Worm (Caenorhabditis elegans) whole organism, young adult: ENCODE results near the gene hil-7.

Source experiments
- B0019.2 ChIP-seq: fragments of 200-800 bp; sonication (Bioruptor generic); conservative IDR thresholded peaks from 2 replicates; pipeline ENCODE4 v1.3.6; 2022; ENCODE audit warnings: missing genetic modification reagents, missing genetic modification characterization, missing compliant biosample characterization
- B0336.3 ChIP-seq: fragments of 200-800 bp; sonication (Bioruptor generic); IDR thresholded peaks from 2 replicates; pipeline ENCODE4 v1.3.6; 2022; ENCODE audit warnings: missing genetic modification characterization, missing compliant biosample characterization
- C17E4.6 ChIP-seq: fragments of 200-800 bp; sonication (Bioruptor generic); IDR thresholded peaks from 2 replicates; pipeline ENCODE4 v1.3.6; 2022; ENCODE audit warnings: missing genetic modification reagents, missing genetic modification characterization, missing compliant biosample characterization
- F22D6.2 ChIP-seq: sonication (generic microtip); optimal IDR thresholded peaks from 2 replicates; lab custom pipeline; 2016; ENCODE audit warnings: mild to moderate bottlenecking, missing genetic modification characterization, missing compliant biosample characterization
- F23B12.7 ChIP-seq: sonication (generic microtip); optimal IDR thresholded peaks from 2 replicates; lab custom pipeline; 2017; ENCODE audit warnings: missing genetic modification characterization, mild to moderate bottlenecking, missing compliant biosample characterization, antibody characterized with exemption, moderate library complexity; ENCODE audit not compliant: insufficient read depth
- F33H1.4 ChIP-seq: fragments of 200-800 bp; sonication (Bioruptor generic); IDR thresholded peaks from 2 replicates; pipeline ENCODE4 v1.3.6; 2022; ENCODE audit warnings: missing genetic modification reagents, missing genetic modification characterization, missing compliant biosample characterization
- F37B4.10 ChIP-seq: fragments of 200-800 bp; sonication (Bioruptor generic); IDR thresholded peaks from 2 replicates; pipeline ENCODE4 v1.3.6; 2022; ENCODE audit warnings: missing genetic modification characterization, missing compliant biosample characterization
- F49E8.2 ChIP-seq: sonication (generic microtip); optimal IDR thresholded peaks from 3 replicates; lab custom pipeline; 2017; ENCODE audit warnings: missing genetic modification characterization, mild to moderate bottlenecking, missing compliant biosample characterization, antibody characterized with exemption, moderate library complexity; ENCODE audit not compliant: insufficient read depth
- F55B11.4 ChIP-seq: sonication (generic microtip); optimal IDR thresholded peaks from 2 replicates; lab custom pipeline; 2016; ENCODE audit warnings: missing compliant biosample characterization, missing genetic modification characterization, borderline replicate concordance; ENCODE audit not compliant: insufficient read depth
- F57C9.4 ChIP-seq: sonication (generic microtip); optimal IDR thresholded peaks from 2 replicates; lab custom pipeline; 2017; ENCODE audit warnings: mild to moderate bottlenecking, missing genetic modification characterization, missing compliant biosample characterization
- K12H6.12 ChIP-seq: fragments of 200-800 bp; sonication (Bioruptor generic); optimal IDR thresholded peaks from 2 replicates; lab custom pipeline; 2018; ENCODE audit warnings: mild to moderate bottlenecking, missing genetic modification characterization, missing compliant biosample characterization
- T07F8.4 ChIP-seq: sonication (generic microtip); optimal IDR thresholded peaks from 2 replicates; lab custom pipeline; 2016; ENCODE audit warnings: mild to moderate bottlenecking, missing genetic modification characterization, moderate library complexity, missing compliant biosample characterization
- Y53G8AR.9 ChIP-seq: fragments of 200-800 bp; sonication (Bioruptor generic); conservative IDR thresholded peaks from 2 replicates; pipeline ENCODE4 v1.3.6; 2022; ENCODE audit warnings: missing genetic modification reagents, missing genetic modification characterization, missing compliant biosample characterization
- Y67H2A.10 ChIP-seq: fragments of 200-800 bp; sonication (Bioruptor generic); conservative IDR thresholded peaks from 2 replicates; pipeline ENCODE4 v1.3.6; 2022; ENCODE audit warnings: missing genetic modification reagents, missing genetic modification characterization, missing compliant biosample characterization
- Y79H2A.3 ChIP-seq: fragments of 200-800 bp; sonication (Bioruptor generic); conservative IDR thresholded peaks from 2 replicates; pipeline ENCODE4 v1.3.6; 2022; ENCODE audit warnings: missing genetic modification reagents, missing genetic modification characterization, missing compliant biosample characterization
- ZK185.1 ChIP-seq: sonication (generic microtip); optimal IDR thresholded peaks from 2 replicates; lab custom pipeline; 2016; ENCODE audit warnings: mild to moderate bottlenecking, missing genetic modification characterization, missing compliant biosample characterization; ENCODE audit not compliant: poor library complexity, severe bottlenecking
- akir-1 ChIP-seq: fragments of 200-800 bp; sonication (Bioruptor generic); optimal IDR thresholded peaks from 2 replicates; lab custom pipeline; 2018; ENCODE audit warnings: mild to moderate bottlenecking, missing genetic modification characterization, moderate library complexity, missing compliant biosample characterization
- bed-1 ChIP-seq: fragments of 200-800 bp; sonication (Bioruptor generic); IDR thresholded peaks from 2 replicates; pipeline ENCODE4 v1.3.6; 2022; ENCODE audit warnings: missing genetic modification reagents, missing genetic modification characterization, missing compliant biosample characterization
- cebp-2 ChIP-seq: fragments of 200-800 bp; sonication (Bioruptor generic); IDR thresholded peaks from 2 replicates; pipeline ENCODE4 v1.3.6; 2022; ENCODE audit warnings: missing genetic modification characterization, missing compliant biosample characterization
- ceh-58 ChIP-seq: fragments of 200-800 bp; sonication (Bioruptor generic); IDR thresholded peaks from 2 replicates; pipeline ENCODE4 v1.3.6; 2022; ENCODE audit warnings: missing genetic modification characterization, missing compliant biosample characterization
- ceh-79 ChIP-seq: sonication (generic microtip); optimal IDR thresholded peaks from 2 replicates; lab custom pipeline; 2017; ENCODE audit warnings: mild to moderate bottlenecking, missing genetic modification characterization, missing compliant biosample characterization
- efl-1 ChIP-seq: fragments of 150-350 bp; optimal IDR thresholded peaks from 2 replicates; lab custom pipeline; 2014; ENCODE audit warnings: missing biosample characterization, missing genetic modification reagents, missing genetic modification characterization
- egl-18 ChIP-seq: fragments of 200-800 bp; sonication (Bioruptor generic); IDR thresholded peaks from 2 replicates; pipeline ENCODE4 v1.3.6; 2022; ENCODE audit warnings: missing genetic modification reagents, missing genetic modification characterization, missing compliant biosample characterization
- egl-44 ChIP-seq: fragments of 200-800 bp; sonication (Bioruptor generic); IDR thresholded peaks from 2 replicates; pipeline ENCODE4 v1.3.6; 2022; ENCODE audit warnings: missing genetic modification reagents, missing genetic modification characterization, missing compliant biosample characterization
- ekl-4 ChIP-seq: fragments of 200-800 bp; sonication (Bioruptor generic); IDR thresholded peaks from 2 replicates; pipeline ENCODE4 v1.3.6; 2022; ENCODE audit warnings: missing genetic modification reagents, missing genetic modification characterization, missing compliant biosample characterization
- fkh-3 ChIP-seq: sonication (generic microtip); optimal IDR thresholded peaks from 2 replicates; lab custom pipeline; 2016; ENCODE audit warnings: mild to moderate bottlenecking, missing genetic modification characterization, missing compliant biosample characterization
- hlh-12 ChIP-seq: sonication (generic microtip); optimal IDR thresholded peaks from 2 replicates; lab custom pipeline; 2016; ENCODE audit warnings: missing genetic modification characterization, missing compliant biosample characterization
- hlh-26 ChIP-seq: fragments of 200-800 bp; sonication (Bioruptor generic); conservative IDR thresholded peaks from 2 replicates; pipeline ENCODE4 v1.3.6; 2022; ENCODE audit warnings: missing genetic modification reagents, missing genetic modification characterization, missing compliant biosample characterization
- hmg-1.2 ChIP-seq: fragments of 200-800 bp; sonication (Bioruptor generic); IDR thresholded peaks from 2 replicates; pipeline ENCODE4 v1.3.6; 2022; ENCODE audit warnings: missing genetic modification reagents, missing genetic modification characterization, missing compliant biosample characterization
- hmg-20 ChIP-seq: fragments of 200-800 bp; sonication (Bioruptor generic); IDR thresholded peaks from 2 replicates; pipeline ENCODE4 v1.3.6; 2022; ENCODE audit warnings: missing genetic modification reagents, missing genetic modification characterization, missing compliant biosample characterization
- madf-10 ChIP-seq: sonication (generic microtip); optimal IDR thresholded peaks from 2 replicates; lab custom pipeline; 2016; ENCODE audit warnings: mild to moderate bottlenecking, missing genetic modification characterization, missing compliant biosample characterization
- madf-8 ChIP-seq: fragments of 200-800 bp; sonication (Bioruptor generic); conservative IDR thresholded peaks from 2 replicates; pipeline ENCODE4 v1.3.6; 2022; ENCODE audit warnings: missing genetic modification reagents, missing genetic modification characterization, missing compliant biosample characterization
- mcd-1 ChIP-seq: fragments of 200-800 bp; sonication (Bioruptor generic); IDR thresholded peaks from 2 replicates; pipeline ENCODE4 v1.3.6; 2022; ENCODE audit warnings: missing genetic modification reagents, missing genetic modification characterization, missing compliant biosample characterization
- mes-4 ChIP-seq: sonication (generic microtip); optimal IDR thresholded peaks from 2 replicates; lab custom pipeline; 2016; ENCODE audit warnings: missing genotype, missing genetic modification characterization, missing compliant biosample characterization
- nhr-80 ChIP-seq: sonication (generic microtip); optimal IDR thresholded peaks from 2 replicates; lab custom pipeline; 2016; ENCODE audit warnings: missing genetic modification characterization, missing compliant biosample characterization
- sea-2 ChIP-seq: fragments of 200-800 bp; sonication (Bioruptor generic); IDR thresholded peaks from 2 replicates; pipeline ENCODE4 v1.3.6; 2022; ENCODE audit warnings: missing genetic modification characterization, missing compliant biosample characterization
- snpc-1.1 ChIP-seq: sonication (generic microtip); optimal IDR thresholded peaks from 2 replicates; lab custom pipeline; 2017; ENCODE audit warnings: missing genetic modification characterization, mild to moderate bottlenecking, missing compliant biosample characterization, antibody characterized with exemption, moderate library complexity, missing genotype, missing genetic modification reagents; ENCODE audit not compliant: insufficient read depth
- snpc-3.4 ChIP-seq: sonication (generic microtip); optimal IDR thresholded peaks from 2 replicates; lab custom pipeline; 2017; ENCODE audit warnings: missing genetic modification characterization, mild to moderate bottlenecking, missing compliant biosample characterization, antibody characterized with exemption, moderate library complexity, missing genotype, missing genetic modification reagents
- snpc-4 ChIP-seq, 5 experiments: fragments of 150-350 bp in 1 of 5; sonication (generic microtip) in 4 of 5; optimal IDR thresholded peaks; 2 replicates each; lab custom pipeline; 2014 to 2018; ENCODE audit warnings: missing genetic modification characterization in 5 of 5, missing biosample characterization in 3 of 5, antibody characterized with exemption in 2 of 5, mild to moderate bottlenecking in 2 of 5, missing compliant biosample characterization in 2 of 5, missing genotype in 2 of 5, moderate library complexity in 2 of 5, missing genetic modification reagents in 1 of 5
- somi-1 ChIP-seq: fragments of 200-800 bp; sonication (Bioruptor generic); optimal IDR thresholded peaks from 2 replicates; lab custom pipeline; 2018; ENCODE audit warnings: mild to moderate bottlenecking, missing genetic modification characterization, missing compliant biosample characterization
- tbp1 ChIP-seq: fragments of 200-800 bp; sonication (Bioruptor generic); optimal IDR thresholded peaks from 2 replicates; lab custom pipeline; 2018; ENCODE audit warnings: mild to moderate bottlenecking, missing genetic modification characterization, missing compliant biosample characterization
- tbx-9 ChIP-seq: sonication (generic microtip); optimal IDR thresholded peaks from 2 replicates; lab custom pipeline; 2016; ENCODE audit warnings: borderline replicate concordance, missing genetic modification characterization, inconsistent platforms, missing compliant biosample characterization
- unc-130 ChIP-seq: sonication (generic microtip); optimal IDR thresholded peaks from 2 replicates; lab custom pipeline; 2016; ENCODE audit warnings: missing genetic modification reagents, missing genetic modification characterization, missing compliant biosample characterization
- zfh-2 ChIP-seq: fragments of 200-800 bp; sonication (Bioruptor generic); conservative IDR thresholded peaks from 2 replicates; pipeline ENCODE4 v1.3.6; 2022; ENCODE audit warnings: missing genetic modification reagents, missing genetic modification characterization, missing compliant biosample characterization
- ztf-18 ChIP-seq: sonication (generic microtip); optimal IDR thresholded peaks from 2 replicates; lab custom pipeline; 2016; ENCODE audit warnings: missing genotype, mild to moderate bottlenecking, missing genetic modification characterization, missing compliant biosample characterization
- ztf-22 ChIP-seq: fragments of 200-800 bp; sonication (Bioruptor generic); optimal IDR thresholded peaks from 2 replicates; lab custom pipeline; 2018; ENCODE audit warnings: mild to moderate bottlenecking, missing genetic modification characterization, moderate library complexity, missing compliant biosample characterization
- ztf-28 ChIP-seq: fragments of 200-800 bp; sonication (Bioruptor generic); IDR thresholded peaks from 2 replicates; pipeline ENCODE4 v1.3.6; 2022; ENCODE audit warnings: missing genetic modification reagents, missing genetic modification characterization, missing compliant biosample characterization

hil-7 gene

ce11 chrIV:6631704-6632272 lies 14.3 kb upstream of the hil-7 start, which contains the start of the genes cest-5.1 and C01B10.9 (continued):
- TF ChIP-seq F33H1.4 (GFP tag; lab: Robert Waterston, UW) (no peak; the same call in none of the 2 replicates), madf-8 (GFP tag; lab: Robert Waterston, UW) (no peak), zfh-2 (GFP tag; lab: Robert Waterston, UW) (no peak), tbx-9 (no peak), hmg-1.2 (GFP tag; lab: Robert Waterston, UW) (no peak; the same call in 1 of the 2 replicates), Y79H2A.3 (GFP tag; lab: Robert Waterston, UW) (no peak), K12H6.12 (tag; lab: Kevin White, UChicago) (peak; percentile 48), efl-1 (GFP tag; lab: Kevin White, UChicago) (peak; percentile 72), F37B4.10 (GFP tag; lab: Robert Waterston, UW) (no peak), B0336.3 (GFP tag; lab: Robert Waterston, UW) (no peak), ZK185.1 (tag; lab: Kevin White, UChicago) (peak; percentile 83), F23B12.7 (tag; lab: Kevin White, UChicago) (no peak), ztf-28 (no peak), egl-44 (GFP tag; lab: Robert Waterston, UW) (no peak), F55B11.4 (no peak), C17E4.6 (GFP tag; lab: Robert Waterston, UW) (no peak), cebp-2 (GFP tag; lab: Robert Waterston, UW) (no peak), ceh-58 (GFP tag; lab: Robert Waterston, UW) (no peak), B0019.2 (no peak), Y53G8AR.9 (GFP tag; lab: Robert Waterston, UW) (no peak), Y67H2A.10 (GFP tag; lab: Robert Waterston, UW) (peak; percentile 18; the same call in 1 of the 2 replicates), snpc-1.1 (tag; lab: Kevin White, UChicago) (peak; percentile 2), snpc-4 (GFP tag; optimal IDR thresholded peaks at IDR 0.05; lab: Kevin White, UChicago) (peak; percentile 40), snpc-4 (tag; optimal IDR thresholded peaks at IDR 0.05; lab: Kevin White, UChicago) (peak; percentile 50 to 84 (median 73)), fkh-3 (no peak), ekl-4 (GFP tag; lab: Robert Waterston, UW) (no peak), mes-4 (tag; lab: Kevin White, UChicago) (no peak), somi-1 (no peak), mcd-1 (GFP tag; lab: Robert Waterston, UW) (no peak), ztf-18 (tag; lab: Kevin White, UChicago) (no peak), ztf-22 (GFP tag; lab: Kevin White, UChicago) (no peak), sea-2 (GFP tag; lab: Robert Waterston, UW) (no peak), tbp1 (peak; percentile 47), ceh-79 (tag; lab: Kevin White, UChicago) (no peak), snpc-3.4 (tag; lab: Kevin White, UChicago) (peak; percentile 50), nhr-80 (peak; percentile 15), T07F8.4 (tag; lab: Kevin White, UChicago) (no peak), unc-130 (GFP tag; lab: Kevin White, UChicago) (peak; percentile 87), hlh-26 (GFP tag; lab: Robert Waterston, UW) (no peak), egl-18 (GFP tag; lab: Robert Waterston, UW) (no peak), hmg-20 (GFP tag; lab: Robert Waterston, UW) (no peak), F22D6.2 (tag; lab: Kevin White, UChicago) (no peak), akir-1 (GFP tag; lab: Kevin White, UChicago) (no peak), F57C9.4 (tag; lab: Kevin White, UChicago) (no peak), hlh-12 (tag; lab: Kevin White, UChicago) (no peak), madf-10 (tag; lab: Kevin White, UChicago) (peak; percentile 0), bed-1 (no peak), F49E8.2 (tag; lab: Kevin White, UChicago) (no peak)
